Worm (Caenorhabditis elegans) whole organism, early embryonic: Measurements from ENCODE around the gene chil-23.

Experiments used
- B0310.2 ChIP-seq: sonication (generic microtip); optimal IDR thresholded peaks from 2 replicates; lab custom pipeline; 2016; ENCODE audit warnings: mild to moderate bottlenecking, missing genetic modification characterization, missing compliant biosample characterization
- F13C5.2 ChIP-seq: sonication (generic microtip); optimal IDR thresholded peaks from 2 replicates; lab custom pipeline; 2017; ENCODE audit warnings: mild to moderate bottlenecking, missing genetic modification characterization, inconsistent platforms, missing compliant biosample characterization
- aly-1 ChIP-seq: sonication (generic microtip); optimal IDR thresholded peaks from 2 replicates; lab custom pipeline; 2016; ENCODE audit warnings: missing genetic modification characterization, missing compliant biosample characterization
- ama-1 ChIP-seq: fragments of 150-350 bp; optimal IDR thresholded peaks from 2 replicates; lab custom pipeline; 2014
- ceh-13 ChIP-seq: fragments of 200-800 bp; sonication (Bioruptor generic); optimal IDR thresholded peaks from 2 replicates; lab custom pipeline; 2018; ENCODE audit warnings: mild to moderate bottlenecking, missing genetic modification characterization, missing compliant biosample characterization
- ets-7 ChIP-seq: sonication (generic microtip); optimal IDR thresholded peaks from 2 replicates; lab custom pipeline; 2016; ENCODE audit warnings: missing genotype, missing genetic modification characterization, missing compliant biosample characterization
- hmg-4 ChIP-seq: fragments of 200-800 bp; sonication (Bioruptor generic); optimal IDR thresholded peaks from 2 replicates; lab custom pipeline; 2018; ENCODE audit warnings: mild to moderate bottlenecking, missing genetic modification characterization, missing compliant biosample characterization
- hnd-1 ChIP-seq: sonication (generic microtip); optimal IDR thresholded peaks from 2 replicates; lab custom pipeline; 2016; ENCODE audit warnings: missing genetic modification characterization, missing compliant biosample characterization
- pes-1 ChIP-seq: fragments of 200-800 bp; sonication (Bioruptor generic); IDR thresholded peaks from 2 replicates; pipeline ENCODE4 v1.3.6; 2022; ENCODE audit warnings: missing genetic modification reagents, missing genetic modification characterization, missing compliant biosample characterization
- sea-1 ChIP-seq: fragments of 200-800 bp; sonication (Bioruptor generic); conservative IDR thresholded peaks from 2 replicates; pipeline ENCODE4 v1.3.6; 2022; ENCODE audit warnings: missing genetic modification characterization, missing compliant biosample characterization
- tbx-11 ChIP-seq: fragments of 200-800 bp; sonication (Bioruptor generic); IDR thresholded peaks from 2 replicates; pipeline ENCODE4 v1.3.6; 2022; ENCODE audit warnings: missing genetic modification characterization, missing compliant biosample characterization
- tra-4 ChIP-seq: sonication (generic microtip); optimal IDR thresholded peaks from 2 replicates; lab custom pipeline; 2017; ENCODE audit warnings: missing genetic modification characterization, missing compliant biosample characterization

DNA sequence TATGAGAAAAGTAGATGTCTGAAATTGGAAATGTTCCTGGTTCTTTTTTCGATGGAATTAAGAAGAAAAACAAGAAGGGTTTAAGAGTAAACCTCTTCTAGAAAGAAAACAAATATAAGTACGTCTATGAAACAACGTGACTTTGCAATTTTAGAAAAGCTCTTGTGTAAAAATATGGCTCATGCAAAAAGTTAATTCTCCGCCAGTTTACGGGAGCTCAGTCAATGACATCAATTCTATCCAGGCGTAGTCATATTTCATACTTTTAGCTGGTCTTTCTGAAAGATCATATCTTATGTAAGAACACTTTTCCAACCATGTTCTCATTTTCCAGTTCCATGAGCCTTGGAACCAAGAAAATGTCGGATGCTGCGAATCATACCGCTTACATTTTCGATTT lies 21.5 kb upstream of the chil-23 start:
- TF ChIP-seq aly-1 (tag; lab: Kevin White, UChicago) (no peak), F13C5.2 (tag; lab: Kevin White, UChicago) (no peak), ama-1 (lab: Kevin White, UChicago) (no peak), hmg-4 (no peak), sea-1 (GFP tag; lab: Robert Waterston, UW) (no peak), B0310.2 (tag; lab: Kevin White, UChicago) (no peak), hnd-1 (tag; lab: Kevin White, UChicago) (no peak), tbx-11 (no peak), ets-7 (tag; lab: Kevin White, UChicago) (no peak), ceh-13 (GFP tag; lab: Kevin White, UChicago) (no peak), tra-4 (tag; lab: Kevin White, UChicago) (no peak), pes-1 (GFP tag; lab: Robert Waterston, UW) (no peak)
